Worm (Caenorhabditis elegans) whole organism, L4/young adult: ENCODE data around the gene R03G5.6.

Experiments
- W03F9.2 ChIP-seq: fragments of 150-350 bp; optimal IDR thresholded peaks from 2 replicates; lab custom pipeline; 2014; ENCODE audit warnings: missing biosample characterization, missing genetic modification characterization
- dao-5 ChIP-seq: sonication (generic microtip); optimal IDR thresholded peaks from 2 replicates; lab custom pipeline; 2016; ENCODE audit warnings: missing genotype, missing genetic modification characterization, moderate library complexity, missing compliant biosample characterization
- him-1 ChIP-seq: sonication (generic microtip); optimal IDR thresholded peaks from 2 replicates; lab custom pipeline; 2016; ENCODE audit warnings: missing genotype, missing genetic modification reagents, missing genetic modification characterization, missing compliant biosample characterization

R03G5.6 gene

ce11 chrX:7778786-7779185, 37.9 kb downstream of the R03G5.6 start:
- TF ChIP-seq dao-5 (tag; lab: Kevin White, UChicago) (no peak), him-1 (no peak), W03F9.2 (tag; lab: Kevin White, UChicago) (no peak)

ce11 chrX:7776509-7777001, 40.2 kb downstream of the R03G5.6 start, which contains the start of gene mec-7:
Gene mec-7, minus strand, starts transcription at chrX:7776689.
- TF ChIP-seq dao-5 (tag; lab: Kevin White, UChicago) (no peak), him-1 (no peak), W03F9.2 (tag; lab: Kevin White, UChicago) (no peak)

ce11 chrX:7773714-7774318, 42.9 kb downstream of the R03G5.6 start:
- TF ChIP-seq dao-5 (tag; lab: Kevin White, UChicago) (peak; percentile 40), W03F9.2 (tag; lab: Kevin White, UChicago) (no peak), him-1 (no peak)
